Worm (Caenorhabditis elegans): Measurements from ENCODE around the gene acs-9.

- TF ChIP-seq ZK546.5 (tag; optimal IDR thresholded peaks at IDR 0.05) (no peak), lsy-2 (tag; optimal IDR thresholded peaks at IDR 0.05) (no peak), ama-1 (optimal IDR thresholded peaks at IDR 0.05) (no peak)
Observed at ce11 chrX:16844924-16845323, 35.4 kb downstream of the acs-9 start, which contains the start of gene F41G4.8.
